Worm (Caenorhabditis elegans): ENCODE measurements around the gene ZK1240.2.
"Not testable (repeated sequence)": the region's sequence is repeated elsewhere in the genome, so short reads cannot be mapped to it uniquely, and the experiment has no call there.

Gene ZK1240.2

ce11 chrII:2322857-2323518 lies at the start of gene ZK1240.2, which contains the start of gene ZK1240.6:
Gene ZK1240.2 (plus strand): TSS chrII:2323376.
Gene ZK1240.6 (minus strand): TSS chrII:2322907.
- no peak for TF ChIP-seq unc-62 (GFP tag; optimal IDR thresholded peaks at IDR 0.05)

- no peak for TF ChIP-seq unc-62 (GFP tag; optimal IDR thresholded peaks at IDR 0.05)
These were observed 49.4 kb upstream of the ZK1240.2 start for ce11 chrII:2273750-2274149.

- TF ChIP-seq unc-62 (GFP tag; optimal IDR thresholded peaks at IDR 0.05), result no peak
These were observed 45.8 kb upstream of the ZK1240.2 start, which contains the start of gene K09F6.15 for ce11 chrII:2277418-2277817. Gene K09F6.15 (minus strand): TSS chrII:2277518.

- no peak for TF ChIP-seq unc-62 (GFP tag; optimal IDR thresholded peaks at IDR 0.05)
These were observed 43.9 kb upstream of the ZK1240.2 start, which contains the start of gene K09F6.6 for ce11 chrII:2279263-2279662. Gene K09F6.6 (minus strand): TSS chrII:2279305.

- no peak for TF ChIP-seq unc-62 (GFP tag; optimal IDR thresholded peaks at IDR 0.05)
These were observed 43.3 kb upstream of the ZK1240.2 start, which contains the start of gene K09F6.11 for ce11 chrII:2279839-2280238. Gene K09F6.11 (plus strand): TSS chrII:2280139.

ce11 chrII:2282599-2282998 lies 40.6 kb upstream of the ZK1240.2 start, which contains the start of gene K09F6.9:
Gene K09F6.9 (minus strand): TSS chrII:2282699.
- not testable (repeated sequence) for TF ChIP-seq unc-62 (GFP tag; optimal IDR thresholded peaks at IDR 0.05)

- no peak for TF ChIP-seq unc-62 (GFP tag; optimal IDR thresholded peaks at IDR 0.05)
These were observed 38.5 kb upstream of the ZK1240.2 start for ce11 chrII:2284703-2285102.

ce11 chrII:2288798-2289197 lies 34.4 kb upstream of the ZK1240.2 start, which contains the start of the genes K09F6.10 and K09F6.13:
Gene K09F6.10 (minus strand): TSS chrII:2288883.
Gene K09F6.13 (plus strand): TSS chrII:2289114.
- TF ChIP-seq unc-62 (GFP tag; optimal IDR thresholded peaks at IDR 0.05), result no peak

- no peak for TF ChIP-seq unc-62 (GFP tag; optimal IDR thresholded peaks at IDR 0.05)
These were observed 33.7 kb upstream of the ZK1240.2 start for ce11 chrII:2289441-2289840.

- no peak for TF ChIP-seq unc-62 (GFP tag; optimal IDR thresholded peaks at IDR 0.05)
These were observed 31.1 kb upstream of the ZK1240.2 start, which contains the start of gene K09F6.7 for ce11 chrII:2292027-2292426. Gene K09F6.7 (minus strand): TSS chrII:2292127.

- no peak for TF ChIP-seq unc-62 (GFP tag; optimal IDR thresholded peaks at IDR 0.05)
These were observed 30.6 kb upstream of the ZK1240.2 start for ce11 chrII:2292549-2292948.

- TF ChIP-seq unc-62 (GFP tag; optimal IDR thresholded peaks at IDR 0.05), result no peak
These were observed 27.3 kb upstream of the ZK1240.2 start, which contains the start of gene fbxc-25 for ce11 chrII:2295817-2296315. Gene fbxc-25 (minus strand): TSS chrII:2296265.

ce11 chrII:2298742-2299141 lies 24.4 kb upstream of the ZK1240.2 start, which contains the start of gene B0281.4:
Gene B0281.4 (minus strand): TSS chrII:2298842.
- TF ChIP-seq unc-62 (GFP tag; optimal IDR thresholded peaks at IDR 0.05), result no peak

- TF ChIP-seq unc-62 (GFP tag; optimal IDR thresholded peaks at IDR 0.05), result no peak
These were observed 22.3 kb upstream of the ZK1240.2 start, which contains the start of gene B0281.5 for ce11 chrII:2300861-2301260. Gene B0281.5 (minus strand): TSS chrII:2300961.

ce11 chrII:2302330-2302729 lies 20.8 kb upstream of the ZK1240.2 start, which contains the start of gene B0281.6:
Gene B0281.6 (minus strand): TSS chrII:2302430.
- TF ChIP-seq unc-62 (GFP tag; optimal IDR thresholded peaks at IDR 0.05), result no peak

- TF ChIP-seq unc-62 (GFP tag; optimal IDR thresholded peaks at IDR 0.05), result no peak
These were observed 18.6 kb upstream of the ZK1240.2 start for ce11 chrII:2304575-2304974.

ce11 chrII:2305507-2305906 lies 17.7 kb upstream of the ZK1240.2 start:
- no peak for TF ChIP-seq unc-62 (GFP tag; optimal IDR thresholded peaks at IDR 0.05)

Measured in whole organism, dauer.